Worm (Caenorhabditis elegans): ENCODE data around the gene tomm-70.

ce11 chrIII:8792251-8792650, 37.7 kb upstream of the tomm-70 start, which contains the start of gene ztf-1:
- no peak for TF ChIP-seq med-1 (GFP tag; optimal IDR thresholded peaks at IDR 0.05; ENCODE audit: insufficient read depth)
- no peak for TF ChIP-seq ref-1 (GFP tag; conservative IDR thresholded peaks at IDR 0.05)
- TF ChIP-seq flt-1 (GFP tag; IDR thresholded peaks at IDR 0.05) = no peak
- no peak for TF ChIP-seq ztf-29 (GFP tag; IDR thresholded peaks at IDR 0.05)
- TF ChIP-seq cog-1 (tag; optimal IDR thresholded peaks at IDR 0.05) = no peak

All from whole organism, midembryonic.